Fruit fly (Drosophila melanogaster): ENCODE results near the gene CG34290.

DNA sequence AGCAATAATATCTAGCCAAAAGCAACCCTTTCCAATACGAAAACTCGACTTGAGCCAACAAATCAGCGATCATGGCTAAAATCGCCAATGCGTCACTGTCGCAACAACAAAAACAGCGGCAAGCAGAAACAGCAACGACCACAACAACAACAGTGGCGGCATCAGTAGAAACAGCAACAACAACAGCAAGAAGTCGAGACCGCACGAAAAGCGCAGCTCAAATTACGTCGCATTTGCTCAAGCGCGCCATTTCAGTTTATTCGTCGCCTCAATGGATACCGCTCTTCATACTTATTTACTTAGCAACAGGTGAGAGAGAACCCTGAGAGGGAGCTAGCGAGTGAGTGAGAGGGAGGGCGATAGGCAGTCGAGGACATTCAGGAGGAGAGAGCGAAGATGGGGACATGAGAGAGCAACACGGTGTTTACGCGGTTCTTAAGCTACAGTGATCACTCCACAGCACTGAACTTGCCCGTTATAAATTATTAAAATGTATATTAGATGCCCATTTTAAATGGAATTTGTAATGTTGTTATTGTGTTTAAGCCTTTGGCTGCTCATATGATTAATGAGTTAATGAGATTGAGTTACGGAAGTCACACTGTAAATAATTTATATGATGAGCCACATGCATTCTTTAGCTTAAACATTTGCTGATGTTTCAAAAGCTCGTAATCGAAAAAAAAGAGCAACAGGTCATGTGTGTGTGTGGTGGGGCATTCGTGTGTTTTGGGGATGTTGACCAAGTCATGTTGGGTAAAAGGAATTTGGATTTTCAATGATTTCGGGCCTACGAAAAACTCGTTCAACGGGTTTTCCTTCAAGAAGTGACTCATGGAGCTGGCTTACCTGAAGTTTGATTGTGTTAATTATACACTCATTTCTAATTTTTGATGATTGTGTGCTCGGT, 6.2 kb upstream of the CG34290 start:
- no peak for TF ChIP-seq CTCF (optimal IDR thresholded peaks at IDR 0.05)
- no peak for TF ChIP-seq CG8478 (optimal IDR thresholded peaks at IDR 0.05)

Measured in S2 (cell line).